Worm (Caenorhabditis elegans) whole organism, mixed stage, embryonic: ENCODE data around the gene srlf-29.

Source experiments
- hlh-1 ChIP-seq: fragments of 150-350 bp; optimal IDR thresholded peaks from 2 replicates; lab custom pipeline; 2014; ENCODE audit warnings: missing biosample characterization, missing genetic modification reagents, missing genetic modification characterization
- lsy-2 ChIP-seq: fragments of 150-350 bp; optimal IDR thresholded peaks from 2 replicates; lab custom pipeline; 2014; ENCODE audit warnings: missing biosample characterization, missing genetic modification characterization
- unc-62 ChIP-seq: fragments of 150-350 bp; optimal IDR thresholded peaks from 2 replicates; lab custom pipeline; 2014; ENCODE audit warnings: missing biosample characterization, missing genetic modification reagents, missing genetic modification characterization

ce11 chrII:1688813-1689212 is 22.7 kb downstream of the srlf-29 start, which contains the start of the genes fbxb-18 and fbxb-19:
- no peak for TF ChIP-seq unc-62 (GFP tag; lab: Kevin White, UChicago)
- no peak for TF ChIP-seq hlh-1 (tag; lab: Kevin White, UChicago)
- TF ChIP-seq lsy-2 (tag; lab: Kevin White, UChicago): no peak
